Fruit fly (Drosophila melanogaster): ENCODE measurements around the gene CG16721.

The CG16721 gene

DNA sequence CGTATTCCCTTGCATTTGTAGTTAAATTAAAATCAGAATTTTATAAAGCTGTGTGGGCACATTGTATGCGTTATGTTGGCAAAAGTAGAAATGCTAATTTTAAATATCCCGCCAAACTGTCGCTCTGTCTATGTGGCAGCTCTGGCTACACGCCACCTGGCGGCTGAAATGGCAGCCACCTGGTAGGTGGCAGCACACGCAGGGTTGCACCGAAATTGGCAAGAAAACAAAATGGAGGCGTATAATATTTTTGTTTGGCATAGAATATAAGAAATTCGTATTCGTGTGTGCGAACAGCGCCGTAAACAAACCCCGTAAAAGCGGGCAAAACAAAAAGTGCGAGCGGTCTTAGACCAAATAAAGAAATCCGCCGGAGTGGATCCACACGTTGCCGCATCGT is 28.2 kb downstream of the CG16721 start, which contains the start of gene CG12236 (continued):
- TF ChIP-seq dati (GFP tag; IDR thresholded peaks at IDR 0.05) (no peak), CG6791 (GFP tag; IDR thresholded peaks at IDR 0.05; ENCODE audit: partially characterized antibody) (peak; percentile 59; the same call in 2 of the 3 replicates), CG33557 (GFP tag; optimal IDR thresholded peaks at IDR 0.05) (no peak), dmrt99B (tag; optimal IDR thresholded peaks at IDR 0.05) (no peak), corto (GFP tag; optimal IDR thresholded peaks at IDR 0.05) (no peak), inv (GFP tag; IDR thresholded peaks at IDR 0.05; ENCODE audit: partially characterized antibody) (no peak), tgo (GFP tag; IDR thresholded peaks at IDR 0.05) (no peak), CG10366 (GFP tag; IDR thresholded peaks at IDR 0.05) (no peak), lilli (GFP tag; optimal IDR thresholded peaks at IDR 0.05) (peak; percentile 49), CG1603 (tag; optimal IDR thresholded peaks at IDR 0.05) (peak; percentile 88), gsb (GFP tag; IDR thresholded peaks at IDR 0.05) (no peak), Hmr (GFP tag; optimal IDR thresholded peaks at IDR 0.05) (peak; percentile 71), gcm (GFP tag; optimal IDR thresholded peaks at IDR 0.05) (no peak), Gsc (GFP tag; IDR thresholded peaks at IDR 0.05) (no peak), CG31388 (GFP tag; optimal IDR thresholded peaks at IDR 0.05) (no peak), prd (optimal IDR thresholded peaks at IDR 0.05) (no peak), prd (GFP tag; IDR thresholded peaks at IDR 0.05) (peak; percentile 23; the same call in 1 of the 3 replicates), CG6813 (GFP tag; optimal IDR thresholded peaks at IDR 0.05) (peak; percentile 14), Ptx1 (GFP tag; IDR thresholded peaks at IDR 0.05) (peak; percentile 54), Hsf (GFP tag; optimal IDR thresholded peaks at IDR 0.05) (peak; percentile 44), HLHmδ (GFP tag; optimal IDR thresholded peaks at IDR 0.05) (peak; percentile 38), cg (GFP tag; optimal IDR thresholded peaks at IDR 0.05) (no peak), Asciz (GFP tag; optimal IDR thresholded peaks at IDR 0.05) (no peak), Nf-YB (GFP tag; optimal IDR thresholded peaks at IDR 0.05) (peak; percentile 23), shn (GFP tag; optimal IDR thresholded peaks at IDR 0.05) (no peak), tio (GFP tag; optimal IDR thresholded peaks at IDR 0.05) (no peak), CG6854 (GFP tag; optimal IDR thresholded peaks at IDR 0.05) (no peak), Max (GFP tag; optimal IDR thresholded peaks at IDR 0.05) (peak; percentile 20), luna (GFP tag; optimal IDR thresholded peaks at IDR 0.05) (no peak), Optix (GFP tag; IDR thresholded peaks at IDR 0.05) (0 out of 3 replicates have a peak, but pooled peaks have one; percentile 21), NK7.1 (GFP tag; optimal IDR thresholded peaks at IDR 0.05) (peak; percentile 36), en (GFP tag; optimal IDR thresholded peaks at IDR 0.05) (no peak), insv (GFP tag; optimal IDR thresholded peaks at IDR 0.05) (peak in 1 of 2 experiments; percentile 68), trem (tag; optimal IDR thresholded peaks at IDR 0.05) (peak; percentile 89), lmd (GFP tag; IDR thresholded peaks at IDR 0.05) (peak; percentile 54; the same call in 1 of the 2 replicates), CG8478 (optimal IDR thresholded peaks at IDR 0.05) (no peak), chinmo (GFP tag; IDR thresholded peaks at IDR 0.05; ENCODE audit: partially characterized antibody) (no peak), Spps (tag; optimal IDR thresholded peaks at IDR 0.05) (no peak), CG31224 (GFP tag; IDR thresholded peaks at IDR 0.05) (peak; percentile 46), CG9797 (GFP tag; optimal IDR thresholded peaks at IDR 0.05) (peak; percentile 63), CG7786 (GFP tag; optimal IDR thresholded peaks at IDR 0.05) (peak; percentile 2), CG4282 (GFP tag; optimal IDR thresholded peaks at IDR 0.05) (peak; percentile 51), CG18599 (GFP tag; optimal IDR thresholded peaks at IDR 0.05) (peak; percentile 13), bbx (GFP tag; IDR thresholded peaks at IDR 0.05; ENCODE audit: partially characterized antibody) (no peak), CG32767 (GFP tag; IDR thresholded peaks at IDR 0.05) (0 out of 2 replicates have a peak, but pooled peaks have one; percentile 21)
